Worm (Caenorhabditis elegans): ENCODE measurements around the gene pat-2.

pat-2 gene

ce11 chrIII:8873990-8874668, 55.4 kb downstream of the pat-2 start (continued):
- no peak for TF ChIP-seq him-1 (tag; optimal IDR thresholded peaks at IDR 0.05)
- peak; percentile 59; the same call in 1 of the 2 replicates for TF ChIP-seq ekl-4 (GFP tag; IDR thresholded peaks at IDR 0.05)
- TF ChIP-seq aptf-2 (GFP tag; conservative IDR thresholded peaks at IDR 0.05) = 0 out of 2 replicates have a peak, but pooled peaks have one; percentile 37
- no peak for TF ChIP-seq snpc-3.4 (tag; optimal IDR thresholded peaks at IDR 0.05)
- no peak for TF ChIP-seq F37B4.10 (GFP tag; IDR thresholded peaks at IDR 0.05)
- no peak for TF ChIP-seq egl-44 (GFP tag; IDR thresholded peaks at IDR 0.05)
- peak; percentile 28 for TF ChIP-seq snpc-4 (GFP tag; optimal IDR thresholded peaks at IDR 0.05)
- TF ChIP-seq snpc-4 (tag; optimal IDR thresholded peaks at IDR 0.05) = peak in 1 of 4 experiments; percentile 35
- no peak for TF ChIP-seq madf-8 (GFP tag; conservative IDR thresholded peaks at IDR 0.05)
- TF ChIP-seq nhr-90 (tag; optimal IDR thresholded peaks at IDR 0.05) = no peak
- TF ChIP-seq dpl-1 (GFP tag; optimal IDR thresholded peaks at IDR 0.05) = no peak
- TF ChIP-seq mes-4 (tag; optimal IDR thresholded peaks at IDR 0.05) = no peak
- TF ChIP-seq C17E4.6 (GFP tag; IDR thresholded peaks at IDR 0.05) = no peak
- TF ChIP-seq attf-5 (GFP tag; optimal IDR thresholded peaks at IDR 0.05) = peak; percentile 53
- no peak for TF ChIP-seq ccch-3 (GFP tag; optimal IDR thresholded peaks at IDR 0.05)
- no peak for TF ChIP-seq unc-130 (GFP tag; optimal IDR thresholded peaks at IDR 0.05)
- TF ChIP-seq mel-28 (tag; optimal IDR thresholded peaks at IDR 0.05; ENCODE audit: borderline replicate concordance) = no peak
- no peak for TF ChIP-seq F33H1.4 (GFP tag; IDR thresholded peaks at IDR 0.05)
- TF ChIP-seq F23B12.7 (tag; optimal IDR thresholded peaks at IDR 0.05; ENCODE audit: insufficient read depth) = no peak
- TF ChIP-seq nhr-27 (tag; optimal IDR thresholded peaks at IDR 0.05) = no peak
- TF ChIP-seq madf-10 (tag; optimal IDR thresholded peaks at IDR 0.05) = peak; percentile 32
- TF ChIP-seq tlf-1 (GFP tag; optimal IDR thresholded peaks at IDR 0.05) = no peak
- peak; percentile 91 for TF ChIP-seq hmg-1.2 (GFP tag; IDR thresholded peaks at IDR 0.05)
- peak; percentile 83 for TF ChIP-seq K12H6.12 (tag; optimal IDR thresholded peaks at IDR 0.05)
- peak; percentile 81 for TF ChIP-seq ceh-27 (GFP tag; optimal IDR thresholded peaks at IDR 0.05)
- no peak for TF ChIP-seq zim-3 (tag; optimal IDR thresholded peaks at IDR 0.05)
- TF ChIP-seq dpff-1 (tag; optimal IDR thresholded peaks at IDR 0.05) = no peak
- no peak for TF ChIP-seq xnd-1 (tag; optimal IDR thresholded peaks at IDR 0.05)
- TF ChIP-seq attf-6 (GFP tag; IDR thresholded peaks at IDR 0.05) = no peak
- no peak for TF ChIP-seq ztf-6 (GFP tag; IDR thresholded peaks at IDR 0.05)
- TF ChIP-seq attf-3 (GFP tag; conservative IDR thresholded peaks at IDR 0.05) = no peak
- TF ChIP-seq tbp1 (GFP tag; optimal IDR thresholded peaks at IDR 0.05) = peak; percentile 8
- TF ChIP-seq ceh-58 (GFP tag; IDR thresholded peaks at IDR 0.05) = no peak
- TF ChIP-seq mxl-1 (tag; optimal IDR thresholded peaks at IDR 0.05) = no peak
- TF ChIP-seq die-1 (tag; optimal IDR thresholded peaks at IDR 0.05) = peak; percentile 15
- TF ChIP-seq lir-1 (GFP tag; conservative IDR thresholded peaks at IDR 0.05) = peak; percentile 94
- TF ChIP-seq B0336.3 (GFP tag; IDR thresholded peaks at IDR 0.05) = 0 out of 2 replicates have a peak, but pooled peaks have one; percentile 39
- TF ChIP-seq egrh-3 (GFP tag; IDR thresholded peaks at IDR 0.05) = peak; percentile 68
- TF ChIP-seq pha-4 (tag; optimal IDR thresholded peaks at IDR 0.05) = no peak
- no peak for TF ChIP-seq gei-17 (GFP tag; optimal IDR thresholded peaks at IDR 0.05)
- TF ChIP-seq dox-1 (GFP tag; IDR thresholded peaks at IDR 0.05) = peak; percentile 61; the same call in 1 of the 2 replicates
- TF ChIP-seq egl-18 (GFP tag; IDR thresholded peaks at IDR 0.05) = no peak
- TF ChIP-seq zfh-2 (GFP tag; conservative IDR thresholded peaks at IDR 0.05) = peak; percentile 94
- no peak for TF ChIP-seq bed-1 (GFP tag; IDR thresholded peaks at IDR 0.05)
- peak; percentile 45 for TF ChIP-seq ztf-18 (tag; optimal IDR thresholded peaks at IDR 0.05)
- no peak for TF ChIP-seq fkh-3 (tag; optimal IDR thresholded peaks at IDR 0.05)
- no peak for TF ChIP-seq rcor-1 (GFP tag; IDR thresholded peaks at IDR 0.05)
- no peak for TF ChIP-seq rec-8 (tag; optimal IDR thresholded peaks at IDR 0.05)
